Fruit fly (Drosophila melanogaster): ENCODE results near the gene Edg84A.

- TF ChIP-seq sv (GFP tag; optimal IDR thresholded peaks at IDR 0.05) (no peak), dsf (GFP tag; optimal IDR thresholded peaks at IDR 0.05; ENCODE audit: borderline replicate concordance) (no peak), Vsx2 (GFP tag; optimal IDR thresholded peaks at IDR 0.05; ENCODE audit: partially characterized antibody) (no peak), Jra (GFP tag; optimal IDR thresholded peaks at IDR 0.05) (no peak)
Observed at dm6 chr3R:6706327-6706726, 22.1 kb downstream of the Edg84A start.

Measured in whole organism, wandering third instar larva.